Fruit fly (Drosophila melanogaster): ENCODE results near the gene CG42820.
A peak's percentile ranks its signal among the peaks of the same experiment; 100 is the strongest.

CG42820 gene

dm6 chr2L:8376717-8377116 lies 15.5 kb downstream of the CG42820 start, which contains the start of the genes CG13390 and CG17294 (continued):
- TF ChIP-seq Eip75B (GFP tag; optimal IDR thresholded peaks at IDR 0.05) (peak; percentile 99), pdm3 (GFP tag; optimal IDR thresholded peaks at IDR 0.05) (peak; percentile 99), OdsH (GFP tag; optimal IDR thresholded peaks at IDR 0.05) (peak; percentile 99), eg (GFP tag; IDR thresholded peaks at IDR 0.05) (peak; percentile 100), CG6854 (GFP tag; optimal IDR thresholded peaks at IDR 0.05) (peak; percentile 99), CG32006 (GFP tag; optimal IDR thresholded peaks at IDR 0.05) (peak; percentile 99), CG11762 (GFP tag; optimal IDR thresholded peaks at IDR 0.05; ENCODE audit: insufficient read depth) (peak; percentile 99), CG6792 (GFP tag; optimal IDR thresholded peaks at IDR 0.05) (peak; percentile 99), Hr4 (GFP tag; optimal IDR thresholded peaks at IDR 0.05) (peak; percentile 99), fkh (GFP tag; optimal IDR thresholded peaks at IDR 0.05) (peak; percentile 95), Gug (GFP tag; IDR thresholded peaks at IDR 0.05) (peak; percentile 99), Smox (GFP tag; optimal IDR thresholded peaks at IDR 0.05) (peak; percentile 99), CG3919 (GFP tag; optimal IDR thresholded peaks at IDR 0.05) (peak; percentile 100), CG6163 (GFP tag; IDR thresholded peaks at IDR 0.05) (peak; percentile 100), CG4318 (GFP tag; optimal IDR thresholded peaks at IDR 0.05) (peak; percentile 98), Ets96B (tag; optimal IDR thresholded peaks at IDR 0.05) (peak; percentile 99), Hr38 (GFP tag; optimal IDR thresholded peaks at IDR 0.05) (peak; percentile 45), Eip78C (GFP tag) (peak; percentile 100), topi (GFP tag; optimal IDR thresholded peaks at IDR 0.05) (peak; percentile 99), salr (GFP tag; optimal IDR thresholded peaks at IDR 0.05) (peak; percentile 97 to 99), CG34406 (GFP tag; optimal IDR thresholded peaks at IDR 0.05) (peak; percentile 99)

DNA sequence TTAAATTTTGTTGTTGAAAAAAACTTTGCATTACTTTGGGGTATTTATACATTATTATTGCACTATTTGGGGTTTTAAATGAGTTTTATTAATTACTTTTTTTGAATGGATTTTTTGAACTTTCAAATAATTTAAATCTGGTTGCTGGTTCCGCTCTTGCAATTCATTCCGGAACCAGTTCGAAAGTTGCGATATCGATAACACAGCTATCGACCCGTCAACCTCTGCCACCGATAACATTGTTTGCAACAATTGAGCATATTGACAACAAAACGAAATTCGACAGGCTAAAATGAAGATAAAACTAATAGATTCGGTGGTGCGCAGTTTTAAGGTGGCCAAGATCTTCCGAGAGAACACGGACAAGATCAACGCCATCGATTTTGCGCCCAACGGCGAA lies 18.0 kb downstream of the CG42820 start, which contains the start of gene Wdr82:
Gene Wdr82, plus strand, starts transcription at position 227 of the 400 bp plus-strand sequence.
- peak; percentile 70 for TF ChIP-seq dsx (GFP tag; optimal IDR thresholded peaks at IDR 0.05; ENCODE audit: poor library complexity, severe bottlenecking)
- TF ChIP-seq svp (GFP tag): peak; percentile 82
- no peak for TF ChIP-seq CG7368 (GFP tag; optimal IDR thresholded peaks at IDR 0.05)
- TF ChIP-seq Eip78C (GFP tag): peak; percentile 3

DNA sequence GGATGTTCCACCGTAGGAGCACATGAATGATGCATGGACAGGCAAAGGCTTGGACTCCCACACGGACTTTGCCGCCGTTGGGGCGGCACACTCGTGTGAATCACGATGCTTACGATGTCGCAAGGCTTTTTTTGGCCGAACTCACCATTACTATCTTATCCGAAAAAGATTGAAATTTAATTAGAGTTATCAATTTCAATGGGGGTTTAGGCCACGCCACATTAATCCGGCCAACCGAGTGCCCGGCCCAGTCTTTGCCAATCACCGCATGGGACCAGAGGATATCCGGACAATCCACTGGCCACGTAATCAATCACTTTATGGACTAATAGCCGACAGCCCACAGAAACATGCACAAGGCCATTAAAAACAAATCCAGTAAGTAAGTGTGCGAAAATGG lies 19.9 kb downstream of the CG42820 start:
- TF ChIP-seq vri (GFP tag; optimal IDR thresholded peaks at IDR 0.05) (peak; percentile 6), CG6276 (GFP tag; optimal IDR thresholded peaks at IDR 0.05) (no peak), pdm3 (GFP tag; optimal IDR thresholded peaks at IDR 0.05) (no peak), dac (GFP tag; optimal IDR thresholded peaks at IDR 0.05) (no peak), Ets96B (tag; optimal IDR thresholded peaks at IDR 0.05) (no peak), Sox15 (GFP tag; optimal IDR thresholded peaks at IDR 0.05) (no peak)

DNA sequence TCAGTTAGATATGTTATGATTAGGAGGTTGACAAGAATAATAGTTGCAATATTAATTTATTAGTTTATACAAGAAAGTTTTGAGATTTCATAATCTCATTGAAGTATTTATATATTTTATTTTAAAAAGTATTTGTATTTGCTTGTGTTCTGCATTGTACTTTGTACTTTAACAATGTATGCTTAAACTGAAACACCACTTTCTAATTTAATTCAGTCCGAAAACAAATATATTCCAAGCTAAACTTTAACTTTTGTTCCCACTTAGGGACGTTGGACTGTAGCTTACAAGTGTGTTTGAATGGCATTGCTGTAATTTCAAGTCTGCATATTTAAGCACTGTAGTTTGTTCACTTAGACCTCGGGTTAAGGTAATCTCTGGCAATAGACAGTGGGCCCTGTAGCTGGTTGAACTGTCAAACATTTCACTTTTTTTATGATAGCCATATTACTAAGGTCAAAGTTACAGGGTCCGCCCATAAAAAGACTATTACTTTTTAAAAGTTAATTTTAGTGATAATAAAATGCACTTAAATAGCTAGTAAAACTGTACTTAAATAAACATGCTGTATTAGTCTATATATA lies 20.8 kb downstream of the CG42820 start:
- TF ChIP-seq Sox102F (GFP tag; optimal IDR thresholded peaks at IDR 0.05): no peak
- peak; percentile 56 for TF ChIP-seq CG32006 (GFP tag; optimal IDR thresholded peaks at IDR 0.05)
- TF ChIP-seq dsx (GFP tag; optimal IDR thresholded peaks at IDR 0.05; ENCODE audit: poor library complexity, severe bottlenecking): peak; percentile 15
- peak; percentile 41; the same call in 1 of the 3 replicates for TF ChIP-seq CG8119 (GFP tag; IDR thresholded peaks at IDR 0.05)
- peak; percentile 61 for TF ChIP-seq Eip78C (GFP tag)
- TF ChIP-seq lz (GFP tag; optimal IDR thresholded peaks at IDR 0.05): no peak
- no peak for TF ChIP-seq cyc (GFP tag; optimal IDR thresholded peaks at IDR 0.05)
- peak; percentile 40 for TF ChIP-seq acj6 (GFP tag; optimal IDR thresholded peaks at IDR 0.05)
- no peak for TF ChIP-seq CG16779 (tag; optimal IDR thresholded peaks at IDR 0.05)
- TF ChIP-seq CG10631 (GFP tag; optimal IDR thresholded peaks at IDR 0.05): no peak
- no peak for TF ChIP-seq Blimp-1 (GFP tag; optimal IDR thresholded peaks at IDR 0.05)
- peak; percentile 16 for TF ChIP-seq OdsH (GFP tag; optimal IDR thresholded peaks at IDR 0.05)
- TF ChIP-seq achi (GFP tag; optimal IDR thresholded peaks at IDR 0.05): peak; percentile 39
- TF ChIP-seq CG15336 (GFP tag; IDR thresholded peaks at IDR 0.05): peak; percentile 48
- TF ChIP-seq CG1621 (tag; optimal IDR thresholded peaks at IDR 0.05): no peak
- TF ChIP-seq eg (GFP tag; IDR thresholded peaks at IDR 0.05): no peak
- TF ChIP-seq CG6276 (GFP tag; optimal IDR thresholded peaks at IDR 0.05): peak; percentile 14

All from whole organism, prepupa.